Fruit fly (Drosophila melanogaster) whole organism, embryonic: ENCODE results near the gene CG34451.

Experiments
- Bdp1 ChIP-seq: fragments of 200-800 bp; sonication (Bioruptor generic); optimal IDR thresholded peaks from 3 replicates; lab custom pipeline; 2016; ENCODE audit warnings: missing biosample characterization, missing genetic modification characterization
- CG10274 ChIP-seq: fragments of 200-800 bp; sonication (Bioruptor generic); optimal IDR thresholded peaks from 3 replicates; lab custom pipeline; 2017; ENCODE audit warnings: missing biosample characterization, mild to moderate bottlenecking, missing genetic modification characterization
- CG10462 ChIP-seq: fragments of 200-800 bp; sonication (Bioruptor generic); optimal IDR thresholded peaks from 2 replicates; lab custom pipeline; 2016; ENCODE audit warnings: missing biosample characterization, missing genetic modification characterization
- CG10565 ChIP-seq: fragments of 200-800 bp; sonication (Bioruptor generic); optimal IDR thresholded peaks from 3 replicates; lab custom pipeline; 2016; ENCODE audit warnings: missing biosample characterization, mild to moderate bottlenecking, missing genetic modification characterization
- CG12659 ChIP-seq: fragments of 200-800 bp; sonication (Bioruptor generic); optimal IDR thresholded peaks from 3 replicates; lab custom pipeline; 2017; ENCODE audit warnings: mild to moderate bottlenecking, missing biosample characterization, missing genetic modification reagents, missing genetic modification characterization
- CG15601 ChIP-seq: fragments of 200-800 bp; sonication (Bioruptor generic); optimal IDR thresholded peaks from 3 replicates; lab custom pipeline; 2019; ENCODE audit warnings: missing biosample characterization, mild to moderate bottlenecking, missing genetic modification characterization, moderate library complexity
- CG17359 ChIP-seq: fragments of 200-800 bp; sonication (Bioruptor generic); optimal IDR thresholded peaks from 3 replicates; lab custom pipeline; 2018; ENCODE audit warnings: missing biosample characterization, mild to moderate bottlenecking, missing genetic modification characterization, moderate library complexity
- CG17568 ChIP-seq: fragments of 200-800 bp; sonication (Bioruptor generic); optimal IDR thresholded peaks from 2 replicates; lab custom pipeline; 2018; ENCODE audit warnings: missing biosample characterization, mild to moderate bottlenecking, missing genetic modification characterization, moderate library complexity
- CG2712 ChIP-seq: fragments of 200-800 bp; optimal IDR thresholded peaks from 3 replicates; lab custom pipeline; 2019; ENCODE audit warnings: missing biosample characterization, mild to moderate bottlenecking, missing genetic modification characterization, moderate library complexity
- CG30403 ChIP-seq: fragments of 200-800 bp; sonication (Bioruptor generic); optimal IDR thresholded peaks from 3 replicates; lab custom pipeline; 2016; ENCODE audit warnings: missing biosample characterization, missing genetic modification characterization
- CG33557 ChIP-seq: fragments of 200-800 bp; sonication (Bioruptor generic); optimal IDR thresholded peaks from 2 replicates; lab custom pipeline; 2019; ENCODE audit warnings: missing biosample characterization, mild to moderate bottlenecking, missing genetic modification characterization, moderate library complexity
- CG34376 ChIP-seq: fragments of 200-800 bp; sonication (Bioruptor generic); optimal IDR thresholded peaks from 2 replicates; lab custom pipeline; 2018; ENCODE audit warnings: missing biosample characterization, mild to moderate bottlenecking, missing genetic modification characterization
- CG3838 ChIP-seq: fragments of 200-800 bp; sonication (Bioruptor generic); optimal IDR thresholded peaks from 3 replicates; lab custom pipeline; 2016; ENCODE audit warnings: missing biosample characterization, missing genetic modification characterization
- CG4617 ChIP-seq: fragments of 200-800 bp; sonication (Bioruptor generic); optimal IDR thresholded peaks from 3 replicates; lab custom pipeline; 2016; ENCODE audit warnings: missing biosample characterization, missing genetic modification characterization, borderline replicate concordance
- CG7372 ChIP-seq: fragments of 200-800 bp; sonication (Bioruptor generic); IDR thresholded peaks from 2 replicates; pipeline ENCODE4 v1.3.6; 2022; ENCODE audit warnings: missing biosample characterization, missing genetic modification characterization
- CG7745 ChIP-seq: fragments of 200-800 bp; sonication (Bioruptor generic); optimal IDR thresholded peaks from 2 replicates; lab custom pipeline; 2018; ENCODE audit warnings: missing biosample characterization, mild to moderate bottlenecking, missing genetic modification characterization, moderate library complexity
- CTCF ChIP-seq: fragments of 200-800 bp; sonication (Bioruptor generic); optimal IDR thresholded peaks from 2 replicates; lab custom pipeline; 2017; ENCODE audit warnings: missing biosample characterization, mild to moderate bottlenecking, missing genetic modification characterization, moderate library complexity
- Dip2 ChIP-seq: fragments of 200-800 bp; sonication (Bioruptor generic); IDR thresholded peaks from 2 replicates; pipeline ENCODE4 v1.3.6; 2022; ENCODE audit warnings: missing biosample characterization, missing genetic modification characterization
- Drgx ChIP-seq: fragments of 200-800 bp; sonication (Bioruptor generic); IDR thresholded peaks from 2 replicates; pipeline ENCODE4 v1.3.6; 2022; ENCODE audit warnings: missing biosample characterization, missing genetic modification characterization
- HLH54F ChIP-seq: fragments of 200-800 bp; sonication (Bioruptor generic); optimal IDR thresholded peaks from 3 replicates; lab custom pipeline; 2016; ENCODE audit warnings: missing biosample characterization, missing genetic modification characterization
- HLHmδ ChIP-seq: fragments of 200-800 bp; sonication (Bioruptor generic); optimal IDR thresholded peaks from 2 replicates; lab custom pipeline; 2018; ENCODE audit warnings: missing biosample characterization, mild to moderate bottlenecking, missing genetic modification characterization, moderate library complexity
- Hand ChIP-seq: fragments of 200-800 bp; sonication (Bioruptor generic); optimal IDR thresholded peaks from 2 replicates; lab custom pipeline; 2017; ENCODE audit warnings: mild to moderate bottlenecking, missing biosample characterization, missing genetic modification reagents, missing genetic modification characterization
- Kr ChIP-seq: fragments of 200-800 bp; sonication (Bioruptor generic); optimal IDR thresholded peaks from 2 replicates; lab custom pipeline; 2017; ENCODE audit warnings: missing biosample characterization, mild to moderate bottlenecking, missing genetic modification characterization
- Sin3A ChIP-seq: fragments of >200 bp; optimal IDR thresholded peaks from 2 replicates; lab custom pipeline; 2018
- Six4 ChIP-seq: fragments of 200-800 bp; sonication (Bioruptor generic); optimal IDR thresholded peaks from 2 replicates; lab custom pipeline; 2016; ENCODE audit warnings: missing biosample characterization, missing genetic modification characterization
- Vsx1 ChIP-seq: fragments of 200-800 bp; sonication (Bioruptor generic); optimal IDR thresholded peaks from 2 replicates; lab custom pipeline; 2017; ENCODE audit warnings: missing biosample characterization, mild to moderate bottlenecking, missing genetic modification characterization, missing genetic modification reagents
- az2 ChIP-seq: fragments of 200-800 bp; sonication (Bioruptor generic); optimal IDR thresholded peaks from 3 replicates; lab custom pipeline; 2016; ENCODE audit warnings: missing biosample characterization, missing genetic modification characterization
- bcd ChIP-seq: fragments of 200-800 bp; sonication (Bioruptor generic); optimal IDR thresholded peaks from 2 replicates; lab custom pipeline; 2017; ENCODE audit warnings: missing biosample characterization, mild to moderate bottlenecking, missing genetic modification characterization
- chif ChIP-seq, 2 experiments: fragments of 200-800 bp; sonication (Bioruptor generic); optimal IDR thresholded peaks; 3 replicates each; lab custom pipeline; 2016; ENCODE audit warnings: missing biosample characterization in 2 of 2, missing genetic modification characterization in 2 of 2
- corto ChIP-seq: fragments of 200-800 bp; sonication (Bioruptor generic); optimal IDR thresholded peaks from 2 replicates; lab custom pipeline; 2016; ENCODE audit warnings: missing biosample characterization, mild to moderate bottlenecking, missing genetic modification characterization, moderate library complexity
- disco-r ChIP-seq: fragments of 200-800 bp; sonication (Bioruptor generic); optimal IDR thresholded peaks from 2 replicates; lab custom pipeline; 2016; ENCODE audit warnings: missing biosample characterization, missing genetic modification characterization
- emc ChIP-seq: fragments of 200-800 bp; sonication (Bioruptor generic); optimal IDR thresholded peaks from 2 replicates; lab custom pipeline; 2016; ENCODE audit warnings: missing biosample characterization, missing genetic modification characterization
- fd102C ChIP-seq: fragments of 200-800 bp; sonication (Bioruptor generic); optimal IDR thresholded peaks from 2 replicates; lab custom pipeline; 2018; ENCODE audit warnings: missing biosample characterization, mild to moderate bottlenecking, missing genetic modification characterization, moderate library complexity
- fd3F ChIP-seq: fragments of 200-800 bp; sonication (Bioruptor generic); optimal IDR thresholded peaks from 2 replicates; lab custom pipeline; 2018; ENCODE audit warnings: missing biosample characterization, mild to moderate bottlenecking, missing genetic modification characterization, moderate library complexity
- hb ChIP-seq: fragments of 200-800 bp; sonication (Bioruptor generic); IDR thresholded peaks from 3 replicates; pipeline ENCODE4 v1.3.6; 2022; ENCODE audit warnings: missing biosample characterization, missing genetic modification characterization; ENCODE audit not compliant: partially characterized antibody
- inv ChIP-seq: fragments of 200-800 bp; sonication (Bioruptor generic); IDR thresholded peaks from 2 replicates; pipeline ENCODE4 v1.3.6; 2022; ENCODE audit warnings: missing biosample characterization, missing genetic modification characterization; ENCODE audit not compliant: partially characterized antibody
- lab ChIP-seq: fragments of 200-800 bp; sonication (Bioruptor generic); optimal IDR thresholded peaks from 3 replicates; lab custom pipeline; 2017; ENCODE audit warnings: missing biosample characterization, missing genetic modification characterization, mild to moderate bottlenecking, moderate library complexity, missing genetic modification reagents
- lola ChIP-seq, 3 experiments: fragments of >200 bp in 2 of 3; fragments of 200-800 bp in 1 of 3; sonication (Bioruptor generic) in 1 of 3; optimal IDR thresholded peaks; 2 replicates each; lab custom pipeline; 2017 to 2019; ENCODE audit warnings: missing biosample characterization in 3 of 3, missing genetic modification characterization in 3 of 3, mild to moderate bottlenecking in 1 of 3, moderate library complexity in 1 of 3
- mirr ChIP-seq: fragments of 200-800 bp; sonication (Bioruptor generic); optimal IDR thresholded peaks from 3 replicates; lab custom pipeline; 2018; ENCODE audit warnings: missing biosample characterization, mild to moderate bottlenecking, missing genetic modification characterization
- nerfin-1 ChIP-seq: fragments of 200-800 bp; sonication (Bioruptor generic); optimal IDR thresholded peaks from 3 replicates; lab custom pipeline; 2019; ENCODE audit warnings: missing biosample characterization, mild to moderate bottlenecking, missing genetic modification characterization, moderate library complexity
- phol ChIP-seq: fragments of 200-800 bp; sonication (Bioruptor generic); optimal IDR thresholded peaks from 3 replicates; lab custom pipeline; 2018; ENCODE audit warnings: missing biosample characterization, mild to moderate bottlenecking, missing genetic modification characterization, moderate library complexity
- sima ChIP-seq: fragments of 200-800 bp; sonication (Bioruptor generic); optimal IDR thresholded peaks from 2 replicates; lab custom pipeline; 2016; ENCODE audit warnings: missing biosample characterization, missing genetic modification characterization
- sisA ChIP-seq: fragments of 200-800 bp; sonication (Bioruptor generic); IDR thresholded peaks from 2 replicates; pipeline ENCODE4 v1.3.6; 2022; ENCODE audit warnings: missing biosample characterization, missing genetic modification characterization
- slou ChIP-seq: fragments of 200-800 bp; sonication (Bioruptor generic); optimal IDR thresholded peaks from 3 replicates; lab custom pipeline; 2016; ENCODE audit warnings: missing biosample characterization, missing genetic modification characterization
- ssp ChIP-seq: fragments of 200-800 bp; sonication (Bioruptor generic); IDR thresholded peaks from 2 replicates; pipeline ENCODE4 v1.3.6; 2022; ENCODE audit warnings: missing biosample characterization, missing genetic modification characterization
- tio ChIP-seq: fragments of 200-800 bp; sonication (Bioruptor generic); optimal IDR thresholded peaks from 2 replicates; lab custom pipeline; 2017; ENCODE audit warnings: missing biosample characterization, missing genetic modification characterization, inconsistent platforms
- tll ChIP-seq, 2 experiments: fragments of 200-800 bp in 1 of 2; fragments of >200 bp in 1 of 2; sonication (Bioruptor generic) in 1 of 2; optimal IDR thresholded peaks; 2 replicates each; lab custom pipeline; 2017 to 2019; ENCODE audit warnings: missing biosample characterization in 2 of 2, missing genetic modification characterization in 2 of 2, mild to moderate bottlenecking in 1 of 2, moderate library complexity in 1 of 2
- twi ChIP-seq: fragments of 200-800 bp; optimal IDR thresholded peaks from 2 replicates; lab custom pipeline; 2019; ENCODE audit warnings: missing biosample characterization, mild to moderate bottlenecking, missing genetic modification characterization, moderate library complexity
- vfl ChIP-seq: fragments of 200-800 bp; sonication (Bioruptor generic); optimal IDR thresholded peaks from 2 replicates; lab custom pipeline; 2016; ENCODE audit warnings: missing biosample characterization, missing genetic modification characterization

CG34451 gene

DNA sequence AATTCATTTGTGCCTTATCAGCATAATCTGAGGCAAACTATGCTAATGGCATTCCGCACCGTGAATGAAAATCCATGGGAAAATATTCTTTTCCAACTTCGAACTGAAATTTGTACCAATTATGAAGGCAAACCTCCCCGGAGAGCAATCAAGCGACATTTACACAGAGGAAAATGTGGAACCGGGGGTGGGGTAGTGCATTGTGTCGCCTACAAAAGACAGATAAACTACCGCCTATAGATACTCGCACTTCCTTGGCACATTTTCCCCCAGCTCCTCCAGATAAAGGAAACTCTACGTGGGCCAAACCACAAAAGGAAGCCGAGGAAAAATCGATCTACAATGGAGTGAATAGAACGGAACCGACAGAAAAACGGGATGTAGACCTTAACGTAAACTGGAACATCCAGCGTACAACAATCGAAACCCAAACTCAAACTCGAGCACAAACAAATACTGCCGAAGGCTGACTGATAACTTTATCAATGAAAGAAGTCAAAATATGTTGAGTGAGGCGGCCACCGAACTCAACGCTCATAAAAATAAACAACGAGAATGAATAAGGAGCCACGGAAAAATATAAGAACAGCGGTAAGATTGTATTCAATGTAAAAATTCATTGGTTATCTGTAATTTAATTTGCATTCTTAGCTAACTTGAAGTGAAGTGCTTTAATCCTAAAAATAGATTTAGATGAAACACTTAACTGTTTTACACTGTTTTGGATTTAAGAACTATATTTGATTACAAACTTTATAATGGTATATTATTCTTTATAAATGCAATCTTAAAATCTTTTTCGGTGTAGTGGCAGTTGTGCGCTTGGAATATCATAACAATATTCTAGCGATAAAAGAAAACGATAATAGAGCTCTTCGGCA, 917 bp downstream of the CG34451 start (continued):
- TF ChIP-seq HLH54F (GFP tag; lab: Kevin White, UChicago): no peak
- TF ChIP-seq Sin3A (lab: Kevin White, UChicago): no peak
- TF ChIP-seq chif (GFP tag; optimal IDR thresholded peaks at IDR 0.05; lab: Kevin White, UChicago): no peak
- TF ChIP-seq CG17359 (tag; lab: Kevin White, UChicago): peak; percentile 35
- TF ChIP-seq inv (GFP tag; lab: Robert Waterston, UW): no peak
- TF ChIP-seq Dip2 (GFP tag; lab: Robert Waterston, UW): no peak
- no peak for TF ChIP-seq emc (GFP tag; lab: Kevin White, UChicago)
- peak; percentile 1 for TF ChIP-seq disco-r
- peak; percentile 39 for TF ChIP-seq CG33557 (GFP tag; lab: Kevin White, UChicago)
- no peak for TF ChIP-seq Hand
- TF ChIP-seq Vsx1 (GFP tag; lab: Kevin White, UChicago): peak; percentile 28
- no peak for TF ChIP-seq vfl (GFP tag; lab: Kevin White, UChicago)
- no peak for TF ChIP-seq tio
- TF ChIP-seq CG17568 (GFP tag; lab: Kevin White, UChicago): no peak
- peak in 1 of 3 experiments; percentile 35 for TF ChIP-seq lola (GFP tag; optimal IDR thresholded peaks at IDR 0.05; lab: Kevin White, UChicago)
- peak; percentile 32 for TF ChIP-seq Six4 (GFP tag; lab: Kevin White, UChicago)
- TF ChIP-seq ssp (GFP tag; lab: Robert Waterston, UW): no peak
- no peak for TF ChIP-seq sima (GFP tag; lab: Kevin White, UChicago)
- no peak for TF ChIP-seq Drgx (GFP tag; lab: Robert Waterston, UW)
- no peak for TF ChIP-seq az2 (GFP tag; lab: Kevin White, UChicago)
- TF ChIP-seq CG2712 (tag; lab: Kevin White, UChicago): peak; percentile 64
- peak; percentile 19 for TF ChIP-seq CTCF (GFP tag; lab: Kevin White, UChicago)
- TF ChIP-seq CG10565 (GFP tag; lab: Kevin White, UChicago): no peak
- peak; percentile 37 for TF ChIP-seq bcd (GFP tag; lab: Kevin White, UChicago)
- no peak for TF ChIP-seq slou (GFP tag; lab: Kevin White, UChicago)
- no peak for TF ChIP-seq hb (GFP tag; lab: Robert Waterston, UW)
- TF ChIP-seq phol: peak; percentile 73
- no peak for TF ChIP-seq CG4617 (GFP tag; lab: Kevin White, UChicago)
- TF ChIP-seq CG34376 (GFP tag; lab: Kevin White, UChicago): peak; percentile 34
- TF ChIP-seq Bdp1: no peak
- TF ChIP-seq CG12659 (GFP tag; lab: Kevin White, UChicago): peak; percentile 4
- TF ChIP-seq tll (GFP tag; optimal IDR thresholded peaks at IDR 0.05; lab: Kevin White, UChicago): peak in 1 of 2 experiments; percentile 47
- TF ChIP-seq HLHmδ (GFP tag; lab: Kevin White, UChicago): no peak
- TF ChIP-seq mirr (GFP tag; lab: Kevin White, UChicago): peak; percentile 23
- TF ChIP-seq lab: peak; percentile 28
- peak; percentile 40 for TF ChIP-seq nerfin-1 (tag; lab: Kevin White, UChicago)
- TF ChIP-seq CG3838: no peak
- no peak for TF ChIP-seq fd102C (GFP tag; lab: Kevin White, UChicago)
- peak; percentile 43; the same call in 1 of the 2 replicates for TF ChIP-seq sisA (GFP tag; lab: Robert Waterston, UW)
- TF ChIP-seq CG7372 (GFP tag; lab: Robert Waterston, UW): no peak
- TF ChIP-seq CG10462 (GFP tag; lab: Kevin White, UChicago): no peak
- no peak for TF ChIP-seq CG7745 (tag; lab: Kevin White, UChicago)
- TF ChIP-seq CG10274 (GFP tag; lab: Kevin White, UChicago): no peak
- peak; percentile 6 for TF ChIP-seq CG15601 (tag; lab: Kevin White, UChicago)
- peak; percentile 10 for TF ChIP-seq Kr (GFP tag; lab: Kevin White, UChicago)
- no peak for TF ChIP-seq fd3F (GFP tag; lab: Kevin White, UChicago)
- peak; percentile 53 for TF ChIP-seq CG30403 (GFP tag; lab: Kevin White, UChicago)
- TF ChIP-seq twi (tag; lab: Kevin White, UChicago): peak; percentile 24
- TF ChIP-seq corto (GFP tag; lab: Kevin White, UChicago): no peak
